Worm (Caenorhabditis elegans) whole organism, L4/young adult: ENCODE data around the gene clec-160.

Source experiments
- dao-5 ChIP-seq: sonication (generic microtip); optimal IDR thresholded peaks from 2 replicates; lab custom pipeline; 2016; ENCODE audit warnings: missing genotype, missing genetic modification characterization, moderate library complexity, missing compliant biosample characterization
- him-1 ChIP-seq: sonication (generic microtip); optimal IDR thresholded peaks from 2 replicates; lab custom pipeline; 2016; ENCODE audit warnings: missing genotype, missing genetic modification reagents, missing genetic modification characterization, missing compliant biosample characterization

- TF ChIP-seq dao-5 (tag; lab: Kevin White, UChicago): no peak
- TF ChIP-seq him-1 (tag; lab: Kevin White, UChicago): no peak
These were observed 11.7 kb upstream of the clec-160 start for ce11 chrIII:8287519-8287918.
